Fruit fly (Drosophila melanogaster) whole organism: Measurements from ENCODE around the gene CG43179.

Experiments
- CG8478 ChIP-seq: fragments of >200 bp; optimal IDR thresholded peaks from 2 replicates; lab custom pipeline; 2018; ENCODE audit warnings: inconsistent platforms
- Dll ChIP-seq: fragments of >200 bp; optimal IDR thresholded peaks from 2 replicates; lab custom pipeline; 2017
- EcR ChIP-seq, 2 experiments: fragments of >200 bp; optimal IDR thresholded peaks; 2 replicates each; lab custom pipeline; 2017; ENCODE audit warnings: missing biosample characterization in 2 of 2, missing genetic modification characterization in 2 of 2, missing genetic modification reagents in 2 of 2
- pan ChIP-seq: fragments of >200 bp; optimal IDR thresholded peaks from 2 replicates; lab custom pipeline; 2017
- psq ChIP-seq: fragments of >200 bp; optimal IDR thresholded peaks from 2 replicates; lab custom pipeline; 2017
- usp ChIP-seq: fragments of >200 bp; optimal IDR thresholded peaks from 2 replicates; lab custom pipeline; 2017; ENCODE audit warnings: missing biosample characterization, missing genetic modification characterization, mixed read lengths

CG43179 gene

DNA sequence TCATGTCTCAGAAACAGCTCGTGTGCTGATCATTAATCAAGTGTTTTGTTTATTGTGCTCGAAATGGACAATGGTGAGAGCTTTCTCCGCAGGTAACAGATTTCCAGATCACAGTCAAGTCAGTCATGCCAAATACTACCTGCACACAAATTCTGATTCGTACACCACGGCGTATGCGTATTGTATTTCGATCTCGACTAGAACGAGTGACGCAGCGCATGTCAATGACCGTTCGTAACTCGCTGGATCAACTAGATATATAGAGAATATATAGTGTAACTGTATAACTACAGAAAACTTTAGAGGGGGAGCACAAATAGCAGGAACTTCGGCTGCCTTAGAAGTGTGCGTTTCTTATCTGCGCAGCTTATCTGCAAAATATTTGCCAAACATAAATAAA, 40.8 kb downstream of the CG43179 start:
- TF ChIP-seq pan (no peak), usp (no peak), psq (lab: Kevin White, UChicago) (no peak), EcR (GFP tag; optimal IDR thresholded peaks at IDR 0.05; lab: Kevin White, UChicago) (no peak), CG8478 (lab: Kevin White, UChicago) (no peak)

DNA sequence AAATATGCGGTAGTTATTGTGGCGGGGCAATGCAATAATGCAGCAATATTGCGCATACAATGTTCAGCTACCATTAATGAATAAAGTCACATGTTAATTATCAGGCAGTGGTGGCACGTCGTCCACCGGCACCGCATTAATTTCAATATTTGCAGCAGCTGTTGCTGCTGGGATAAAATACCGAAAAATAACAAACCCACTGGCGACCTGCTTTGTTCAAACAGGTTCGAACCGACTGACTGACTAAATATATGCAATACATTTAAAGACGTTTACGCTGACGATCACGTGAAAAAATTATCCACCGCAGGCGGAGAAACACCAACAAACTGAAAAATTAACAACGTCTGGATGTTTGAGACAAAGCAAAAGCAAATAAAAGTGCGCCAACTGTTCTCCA, 41.6 kb downstream of the CG43179 start:
- no peak for TF ChIP-seq EcR (GFP tag; optimal IDR thresholded peaks at IDR 0.05; lab: Kevin White, UChicago)
- no peak for TF ChIP-seq CG8478 (lab: Kevin White, UChicago)
- no peak for TF ChIP-seq Dll (lab: Kevin White, UChicago)
- TF ChIP-seq psq (lab: Kevin White, UChicago), result no peak
- no peak for TF ChIP-seq pan
- TF ChIP-seq usp, result no peak

DNA sequence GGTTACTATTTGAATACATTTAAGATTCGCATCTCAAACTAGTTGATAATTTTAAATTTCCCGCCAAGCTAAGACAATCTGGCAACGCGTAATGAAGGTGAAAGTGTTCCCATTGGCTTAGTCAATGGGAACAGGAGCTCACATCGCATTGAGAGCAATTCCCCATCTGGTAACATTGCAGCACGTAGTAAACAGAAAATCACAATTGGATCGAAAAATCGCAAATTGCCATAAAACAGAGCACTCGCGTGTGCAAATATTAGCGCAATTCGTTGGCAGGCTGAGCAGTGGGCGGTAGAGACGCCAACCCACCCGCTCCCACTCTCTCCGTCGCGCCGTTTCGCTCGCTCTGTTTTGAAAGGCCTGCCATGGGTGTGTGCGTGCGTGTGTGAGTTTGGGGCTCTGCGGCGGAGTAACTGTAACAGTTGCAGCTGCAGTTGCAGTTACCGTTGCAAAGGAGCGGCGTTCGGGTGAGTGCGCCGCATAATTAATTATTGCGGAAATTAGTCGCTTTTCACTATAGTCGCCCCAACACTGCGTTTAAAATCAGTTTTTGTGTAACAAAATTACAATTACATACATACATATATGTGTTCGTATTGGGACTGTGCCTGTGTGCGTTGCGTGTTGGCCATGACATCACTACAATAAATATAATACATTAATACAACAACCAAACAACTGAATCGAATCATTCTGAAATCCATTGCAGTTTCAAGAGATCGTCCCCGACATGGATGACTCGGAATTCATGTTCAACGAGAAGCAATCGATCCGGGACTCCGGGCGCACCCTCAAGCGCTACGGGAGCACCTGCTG, 42.4 kb downstream of the CG43179 start:
- TF ChIP-seq psq (lab: Kevin White, UChicago) (no peak), pan (no peak), Dll (lab: Kevin White, UChicago) (no peak), EcR (GFP tag; optimal IDR thresholded peaks at IDR 0.05; lab: Kevin White, UChicago) (no peak), CG8478 (lab: Kevin White, UChicago) (no peak), usp (no peak)

DNA sequence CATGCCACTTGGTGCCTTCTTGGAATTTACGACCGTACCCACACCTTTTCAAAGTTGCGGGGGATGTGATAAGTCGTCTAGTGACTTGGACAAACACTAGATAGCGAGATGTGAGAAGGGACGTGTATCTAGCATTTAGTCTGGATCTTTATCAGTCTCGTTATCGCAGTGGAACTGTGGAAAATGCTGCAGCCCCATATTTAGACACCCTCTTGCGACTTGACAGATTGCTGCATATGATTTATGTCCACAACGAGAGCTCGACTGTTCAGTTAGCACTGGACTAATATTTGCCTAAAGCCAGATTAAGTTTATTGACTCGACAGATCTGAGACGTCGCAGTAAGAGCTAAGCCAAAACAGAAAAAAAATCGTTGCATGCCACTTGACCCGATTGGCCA, 44.0 kb downstream of the CG43179 start:
- no peak for TF ChIP-seq CG8478 (lab: Kevin White, UChicago)
- TF ChIP-seq EcR (GFP tag; optimal IDR thresholded peaks at IDR 0.05; lab: Kevin White, UChicago), result no peak
- no peak for TF ChIP-seq psq (lab: Kevin White, UChicago)
- TF ChIP-seq pan, result no peak
- no peak for TF ChIP-seq Dll (lab: Kevin White, UChicago)
- TF ChIP-seq usp, result no peak

DNA sequence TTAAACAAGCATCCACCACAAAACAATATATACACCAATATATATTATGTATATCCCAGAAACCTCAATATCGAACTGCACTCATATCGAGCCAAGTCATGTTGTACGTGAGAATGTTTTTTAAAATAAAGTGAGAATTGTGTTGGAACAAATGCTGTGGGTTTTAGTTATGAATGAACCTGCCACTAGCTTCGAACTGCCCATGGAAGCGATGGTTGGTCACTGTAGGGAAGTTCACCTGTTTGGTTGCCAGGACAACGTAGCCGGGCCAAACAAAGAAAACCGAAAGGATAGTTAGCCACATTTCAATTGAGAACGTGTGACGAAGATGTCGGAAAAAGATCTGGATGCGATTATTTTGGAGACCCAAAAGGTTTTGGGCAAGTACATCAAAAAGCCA, 46.2 kb downstream of the CG43179 start, which contains the start of gene IFT54:
Gene IFT54, plus strand, starts transcription at position 301 of the 400 bp plus-strand sequence.
- TF ChIP-seq Dll (lab: Kevin White, UChicago), result no peak
- no peak for TF ChIP-seq psq (lab: Kevin White, UChicago)
- TF ChIP-seq CG8478 (lab: Kevin White, UChicago), result no peak
- no peak for TF ChIP-seq usp
- no peak for TF ChIP-seq EcR (GFP tag; optimal IDR thresholded peaks at IDR 0.05; lab: Kevin White, UChicago)
- no peak for TF ChIP-seq pan
